Fruit fly (Drosophila melanogaster): ENCODE results near the gene Hex-t1.
A peak's percentile ranks its signal among the peaks of the same experiment; 100 is the strongest.

The Hex-t1 gene

dm6 chr3R:26463558-26463957 lies 14.7 kb downstream of the Hex-t1 start:
- TF ChIP-seq corto (GFP tag; optimal IDR thresholded peaks at IDR 0.05) (no peak), Hsf (GFP tag; optimal IDR thresholded peaks at IDR 0.05) (no peak), trem (tag; optimal IDR thresholded peaks at IDR 0.05) (no peak), CG17912 (GFP tag; optimal IDR thresholded peaks at IDR 0.05) (no peak), Dip3 (GFP tag; optimal IDR thresholded peaks at IDR 0.05) (no peak), Blimp-1 (GFP tag; optimal IDR thresholded peaks at IDR 0.05) (no peak), repo (GFP tag; optimal IDR thresholded peaks at IDR 0.05) (no peak), C15 (GFP tag; IDR thresholded peaks at IDR 0.05) (no peak), vfl (GFP tag; optimal IDR thresholded peaks at IDR 0.05) (no peak), CG1529 (GFP tag; optimal IDR thresholded peaks at IDR 0.05) (no peak), sd (tag; optimal IDR thresholded peaks at IDR 0.05) (no peak), pnt (GFP tag; optimal IDR thresholded peaks at IDR 0.05) (no peak), phol (tag; optimal IDR thresholded peaks at IDR 0.05) (no peak), Ets65A (GFP tag) (no peak)

- TF ChIP-seq CG15514 (GFP tag; optimal IDR thresholded peaks at IDR 0.05) (no peak), bsh (GFP tag; optimal IDR thresholded peaks at IDR 0.05) (peak in 1 of 2 experiments; percentile 29), pb (GFP tag; optimal IDR thresholded peaks at IDR 0.05) (no peak), nom (GFP tag; optimal IDR thresholded peaks at IDR 0.05) (peak; percentile 82), Ets65A (GFP tag) (peak; percentile 41), Drgx (GFP tag; IDR thresholded peaks at IDR 0.05) (peak; percentile 25; the same call in 1 of the 2 replicates), CG7372 (GFP tag; IDR thresholded peaks at IDR 0.05) (peak; percentile 41; the same call in 1 of the 2 replicates)
These were observed 15.5 kb downstream of the Hex-t1 start for dm6 chr3R:26464370-26464769.

- TF ChIP-seq exex (tag; optimal IDR thresholded peaks at IDR 0.05) (peak; percentile 52), az2 (GFP tag; optimal IDR thresholded peaks at IDR 0.05) (no peak), TFAM (GFP tag; optimal IDR thresholded peaks at IDR 0.05) (no peak), CG30431 (GFP tag; optimal IDR thresholded peaks at IDR 0.05) (no peak), row (GFP tag; IDR thresholded peaks at IDR 0.05) (no peak), CG2116 (GFP tag; optimal IDR thresholded peaks at IDR 0.05) (no peak), mirr (GFP tag; optimal IDR thresholded peaks at IDR 0.05) (peak; percentile 66), CG30403 (GFP tag; optimal IDR thresholded peaks at IDR 0.05) (no peak), hth (optimal IDR thresholded peaks at IDR 0.05) (no peak)
These were observed 16.2 kb downstream of the Hex-t1 start for dm6 chr3R:26465121-26465520.

dm6 chr3R:26478040-26478439 lies 29.2 kb downstream of the Hex-t1 start:
- peak; percentile 66 for TF ChIP-seq Ets65A (GFP tag)
- TF ChIP-seq CG7839 (tag; optimal IDR thresholded peaks at IDR 0.05): no peak

dm6 chr3R:26478644-26479043 lies 29.8 kb downstream of the Hex-t1 start:
- TF ChIP-seq Hr39 (optimal IDR thresholded peaks at IDR 0.05) (peak; percentile 53), CG9797 (GFP tag; optimal IDR thresholded peaks at IDR 0.05) (no peak), Dbx (GFP tag; IDR thresholded peaks at IDR 0.05) (no peak)

dm6 chr3R:26479208-26479607 lies 30.3 kb downstream of the Hex-t1 start:
- no peak for TF ChIP-seq CG17385 (GFP tag; optimal IDR thresholded peaks at IDR 0.05)
- TF ChIP-seq Drgx (GFP tag; IDR thresholded peaks at IDR 0.05): peak; percentile 71
- no peak for TF ChIP-seq CG10979 (tag; optimal IDR thresholded peaks at IDR 0.05)

All from whole organism, embryonic.